Fruit fly (Drosophila melanogaster) whole organism, embryonic: ENCODE data around the gene Sry-alpha.
A peak's percentile ranks its signal among the peaks of the same experiment; 100 is the strongest.

Source experiments
- Adf1 ChIP-seq: fragments of 200-800 bp; sonication (Bioruptor generic); IDR thresholded peaks from 2 replicates; pipeline ENCODE4 v1.3.6; 2022; ENCODE audit warnings: missing biosample characterization, missing genetic modification characterization
- Bdp1 ChIP-seq: fragments of 200-800 bp; sonication (Bioruptor generic); optimal IDR thresholded peaks from 3 replicates; lab custom pipeline; 2016; ENCODE audit warnings: missing biosample characterization, missing genetic modification characterization
- CG10147 ChIP-seq: fragments of 200-800 bp; sonication (Bioruptor generic); optimal IDR thresholded peaks from 2 replicates; lab custom pipeline; 2019; ENCODE audit warnings: missing biosample characterization, mild to moderate bottlenecking, missing genetic modification characterization, moderate library complexity
- CG10462 ChIP-seq: fragments of 200-800 bp; sonication (Bioruptor generic); optimal IDR thresholded peaks from 2 replicates; lab custom pipeline; 2016; ENCODE audit warnings: missing biosample characterization, missing genetic modification characterization
- CG30431 ChIP-seq: fragments of 200-800 bp; sonication (Bioruptor generic); optimal IDR thresholded peaks from 2 replicates; lab custom pipeline; 2017; ENCODE audit warnings: missing biosample characterization, missing genetic modification characterization
- CG3065 ChIP-seq: fragments of 200-800 bp; sonication (Bioruptor generic); optimal IDR thresholded peaks from 2 replicates; lab custom pipeline; 2016; ENCODE audit warnings: missing biosample characterization, missing genetic modification characterization
- CG34376 ChIP-seq: fragments of 200-800 bp; sonication (Bioruptor generic); optimal IDR thresholded peaks from 2 replicates; lab custom pipeline; 2018; ENCODE audit warnings: missing biosample characterization, mild to moderate bottlenecking, missing genetic modification characterization
- CG43689 ChIP-seq: fragments of 200-800 bp; sonication (Bioruptor generic); IDR thresholded peaks from 2 replicates; pipeline ENCODE4 v1.3.6; 2022; ENCODE audit warnings: missing biosample characterization, missing genetic modification characterization
- CG5245 ChIP-seq: fragments of 200-800 bp; sonication (Bioruptor generic); optimal IDR thresholded peaks from 3 replicates; lab custom pipeline; 2016; ENCODE audit warnings: missing biosample characterization, missing genetic modification characterization
- CG6791 ChIP-seq: fragments of 200-800 bp; sonication (Bioruptor generic); IDR thresholded peaks from 3 replicates; pipeline ENCODE4 v1.3.6; 2022; ENCODE audit warnings: missing biosample characterization, missing genetic modification characterization; ENCODE audit not compliant: partially characterized antibody
- CG7745 ChIP-seq: fragments of 200-800 bp; sonication (Bioruptor generic); optimal IDR thresholded peaks from 2 replicates; lab custom pipeline; 2018; ENCODE audit warnings: missing biosample characterization, mild to moderate bottlenecking, missing genetic modification characterization, moderate library complexity
- Camta ChIP-seq: fragments of 200-800 bp; sonication (Bioruptor generic); optimal IDR thresholded peaks from 2 replicates; lab custom pipeline; 2016; ENCODE audit warnings: missing biosample characterization, missing genetic modification characterization
- D ChIP-seq, 2 experiments: fragments of 200-800 bp in 1 of 2; fragments of >200 bp in 1 of 2; sonication (Bioruptor generic) in 1 of 2; optimal IDR thresholded peaks; 2 replicates in 1 of 2; 3 replicates in 1 of 2; lab custom pipeline; 2017; ENCODE audit warnings: mild to moderate bottlenecking in 1 of 2, missing biosample characterization in 1 of 2, missing genetic modification characterization in 1 of 2, missing genetic modification reagents in 1 of 2
- Dfd ChIP-seq, 2 experiments: fragments of >200 bp; optimal IDR thresholded peaks; 2 replicates each; lab custom pipeline; 2017; ENCODE audit warnings: missing biosample characterization in 2 of 2, missing genetic modification characterization in 2 of 2
- Dip3 ChIP-seq: fragments of 200-800 bp; sonication (Bioruptor generic); optimal IDR thresholded peaks from 3 replicates; lab custom pipeline; 2016; ENCODE audit warnings: missing biosample characterization, missing genetic modification characterization
- Dll ChIP-seq: fragments of 200-800 bp; sonication (Bioruptor generic); IDR thresholded peaks from 4 replicates; pipeline ENCODE4 v1.3.6; 2022; ENCODE audit warnings: missing biosample characterization, missing genetic modification characterization; ENCODE audit not compliant: partially characterized antibody
- Doc3 ChIP-seq: fragments of 200-800 bp; sonication (Bioruptor generic); IDR thresholded peaks from 3 replicates; pipeline ENCODE4 v1.3.6; 2022; ENCODE audit warnings: missing biosample characterization, missing genetic modification characterization; ENCODE audit not compliant: partially characterized antibody
- E2f2 ChIP-seq: fragments of 200-800 bp; sonication (Bioruptor generic); IDR thresholded peaks from 2 replicates; pipeline ENCODE4 v1.3.6; 2022; ENCODE audit warnings: missing biosample characterization, missing genetic modification characterization
- GATAe ChIP-seq: fragments of 200-800 bp; sonication (Bioruptor generic); conservative IDR thresholded peaks from 2 replicates; pipeline ENCODE4 v1.3.6; 2022; ENCODE audit warnings: missing biosample characterization, missing genetic modification characterization
- HHEX ChIP-seq: fragments of 200-800 bp; sonication (Bioruptor generic); optimal IDR thresholded peaks from 3 replicates; lab custom pipeline; 2017; ENCODE audit warnings: missing biosample characterization, mild to moderate bottlenecking, missing genetic modification characterization, missing genetic modification reagents
- HLHmδ ChIP-seq: fragments of 200-800 bp; sonication (Bioruptor generic); optimal IDR thresholded peaks from 2 replicates; lab custom pipeline; 2018; ENCODE audit warnings: missing biosample characterization, mild to moderate bottlenecking, missing genetic modification characterization, moderate library complexity
- Lpt ChIP-seq: fragments of >200 bp; optimal IDR thresholded peaks from 2 replicates; lab custom pipeline; 2018; ENCODE audit warnings: missing biosample characterization, missing genetic modification characterization
- MBD-R2 ChIP-seq: fragments of 200-800 bp; sonication (Bioruptor generic); IDR thresholded peaks from 2 replicates; pipeline ENCODE4 v1.3.6; 2022; ENCODE audit warnings: missing biosample characterization, missing genetic modification characterization
- Meics ChIP-seq: fragments of 200-800 bp; sonication (Bioruptor generic); optimal IDR thresholded peaks from 2 replicates; lab custom pipeline; 2017; ENCODE audit warnings: missing biosample characterization, mild to moderate bottlenecking, missing genetic modification characterization
- Mes4 ChIP-seq: fragments of 200-800 bp; sonication (Bioruptor generic); optimal IDR thresholded peaks from 2 replicates; lab custom pipeline; 2016; ENCODE audit warnings: missing biosample characterization, missing genetic modification characterization
- NK7.1 ChIP-seq: fragments of 200-800 bp; sonication (Bioruptor generic); optimal IDR thresholded peaks from 3 replicates; lab custom pipeline; 2016; ENCODE audit warnings: missing biosample characterization, missing genetic modification characterization
- Pdp1 ChIP-seq, 2 experiments: fragments of 200-800 bp; sonication (Bioruptor generic); optimal IDR thresholded peaks; 3 replicates each; lab custom pipeline; 2016; ENCODE audit warnings: missing biosample characterization in 2 of 2, missing genetic modification characterization in 2 of 2, mild to moderate bottlenecking in 1 of 2, moderate library complexity in 1 of 2
- Ptx1 ChIP-seq: fragments of 200-800 bp; sonication (Bioruptor generic); IDR thresholded peaks from 2 replicates; pipeline ENCODE4 v1.3.6; 2022; ENCODE audit warnings: missing biosample characterization, missing genetic modification characterization
- Ravus ChIP-seq: fragments of 200-800 bp; sonication (Bioruptor generic); IDR thresholded peaks from 2 replicates; pipeline ENCODE4 v1.3.6; 2022; ENCODE audit warnings: missing biosample characterization, missing genetic modification characterization
- Rx ChIP-seq: fragments of 200-800 bp; sonication (Bioruptor generic); IDR thresholded peaks from 2 replicates; pipeline ENCODE4 v1.3.6; 2022; ENCODE audit warnings: missing biosample characterization, missing genetic modification characterization
- Six4 ChIP-seq: fragments of 200-800 bp; sonication (Bioruptor generic); optimal IDR thresholded peaks from 2 replicates; lab custom pipeline; 2016; ENCODE audit warnings: missing biosample characterization, missing genetic modification characterization
- Tbp ChIP-seq: fragments of >200 bp; optimal IDR thresholded peaks from 2 replicates; lab custom pipeline; 2018; ENCODE audit warnings: missing biosample characterization, missing genetic modification characterization
- YL-1 ChIP-seq: fragments of 200-800 bp; sonication (Bioruptor generic); optimal IDR thresholded peaks from 3 replicates; lab custom pipeline; 2017; ENCODE audit warnings: missing biosample characterization, mild to moderate bottlenecking, missing genetic modification characterization
- al ChIP-seq: fragments of 200-800 bp; sonication (Bioruptor generic); IDR thresholded peaks from 2 replicates; pipeline ENCODE4 v1.3.6; 2022; ENCODE audit warnings: missing biosample characterization, missing genetic modification characterization
- ash1 ChIP-seq: fragments of 200-800 bp; sonication (Bioruptor generic); optimal IDR thresholded peaks from 2 replicates; lab custom pipeline; 2018; ENCODE audit warnings: missing biosample characterization, mild to moderate bottlenecking, missing genetic modification characterization
- br ChIP-seq: fragments of >200 bp; optimal IDR thresholded peaks from 2 replicates; lab custom pipeline; 2017
- cas ChIP-seq: fragments of 200-800 bp; sonication (Bioruptor generic); IDR thresholded peaks from 2 replicates; pipeline ENCODE4 v1.3.6; 2022; ENCODE audit warnings: missing biosample characterization, missing genetic modification characterization
- dpn ChIP-seq, 2 experiments: fragments of 200-800 bp; sonication (Bioruptor generic); optimal IDR thresholded peaks; 3 replicates each; lab custom pipeline; 2016; ENCODE audit warnings: missing biosample characterization in 2 of 2, missing genetic modification characterization in 2 of 2
- exex ChIP-seq: fragments of 200-800 bp; sonication (Bioruptor generic); optimal IDR thresholded peaks from 4 replicates; lab custom pipeline; 2018; ENCODE audit warnings: missing biosample characterization, mild to moderate bottlenecking, missing genetic modification characterization, moderate library complexity
- fd102C ChIP-seq: fragments of 200-800 bp; sonication (Bioruptor generic); optimal IDR thresholded peaks from 2 replicates; lab custom pipeline; 2018; ENCODE audit warnings: missing biosample characterization, mild to moderate bottlenecking, missing genetic modification characterization, moderate library complexity
- fd64A ChIP-seq: fragments of 200-800 bp; sonication (Bioruptor generic); optimal IDR thresholded peaks from 3 replicates; lab custom pipeline; 2018; ENCODE audit warnings: missing biosample characterization, mild to moderate bottlenecking, missing genetic modification characterization
- kay ChIP-seq: fragments of 200-800 bp; sonication (Bioruptor generic); optimal IDR thresholded peaks from 2 replicates; lab custom pipeline; 2016; ENCODE audit warnings: missing biosample characterization, missing genetic modification characterization
- maf-S ChIP-seq: fragments of 200-800 bp; sonication (Bioruptor generic); optimal IDR thresholded peaks from 2 replicates; lab custom pipeline; 2016; ENCODE audit warnings: missing biosample characterization, missing genetic modification characterization
- mld ChIP-seq: fragments of 200-800 bp; sonication (Bioruptor generic); IDR thresholded peaks from 3 replicates; pipeline ENCODE4 v1.3.6; 2022; ENCODE audit warnings: missing biosample characterization, missing genetic modification characterization; ENCODE audit not compliant: partially characterized antibody
- p53 ChIP-seq: fragments of 200-800 bp; sonication (Bioruptor generic); optimal IDR thresholded peaks from 2 replicates; lab custom pipeline; 2016; ENCODE audit warnings: missing biosample characterization, missing genetic modification characterization
- pfk ChIP-seq: fragments of 200-800 bp; sonication (Bioruptor generic); optimal IDR thresholded peaks from 2 replicates; lab custom pipeline; 2018; ENCODE audit warnings: missing biosample characterization, mild to moderate bottlenecking, missing genetic modification characterization, moderate library complexity
- repo ChIP-seq: fragments of 200-800 bp; sonication (Bioruptor generic); optimal IDR thresholded peaks from 2 replicates; lab custom pipeline; 2016; ENCODE audit warnings: missing biosample characterization, missing genetic modification characterization
- scrt ChIP-seq: fragments of 200-800 bp; sonication (Bioruptor generic); optimal IDR thresholded peaks from 2 replicates; lab custom pipeline; 2018; ENCODE audit warnings: missing biosample characterization, mild to moderate bottlenecking, missing genetic modification characterization, moderate library complexity
- twi ChIP-seq: fragments of 200-800 bp; optimal IDR thresholded peaks from 2 replicates; lab custom pipeline; 2019; ENCODE audit warnings: missing biosample characterization, mild to moderate bottlenecking, missing genetic modification characterization, moderate library complexity
- vvl ChIP-seq: fragments of 200-800 bp; sonication (Bioruptor generic); IDR thresholded peaks from 2 replicates; pipeline ENCODE4 v1.3.6; 2022; ENCODE audit warnings: missing biosample characterization, missing genetic modification characterization
- wor ChIP-seq: fragments of 200-800 bp; sonication (Bioruptor generic); IDR thresholded peaks from 2 replicates; pipeline ENCODE4 v1.3.6; 2022; ENCODE audit warnings: missing biosample characterization, missing genetic modification characterization

Gene Sry-alpha

dm6 chr3R:30052455-30053046 lies 13.0 kb downstream of the Sry-alpha start, which contains the start of gene Jasper (continued):
- peak; percentile 58 for TF ChIP-seq Dll
- TF ChIP-seq Doc3 (GFP tag; lab: Robert Waterston, UW) = no peak
- no peak for TF ChIP-seq scrt
- no peak for TF ChIP-seq fd102C (GFP tag; lab: Kevin White, UChicago)
- peak; percentile 100 for TF ChIP-seq E2f2 (GFP tag; lab: Robert Waterston, UW)
- no peak for TF ChIP-seq CG10147
- no peak for TF ChIP-seq Meics
- TF ChIP-seq Lpt (GFP tag; lab: Kevin White, UChicago) = no peak
- no peak for TF ChIP-seq fd64A (GFP tag; lab: Kevin White, UChicago)
- peak; percentile 20; the same call in 1 of the 2 replicates for TF ChIP-seq Adf1
- peak; percentile 16 for TF ChIP-seq pfk (GFP tag; lab: Kevin White, UChicago)
- TF ChIP-seq CG6791 = peak; percentile 59
- TF ChIP-seq exex = no peak
- TF ChIP-seq GATAe = no peak
- peak; percentile 27 for TF ChIP-seq p53
- no peak for TF ChIP-seq Dfd (GFP tag; optimal IDR thresholded peaks at IDR 0.05; lab: Kevin White, UChicago)
- TF ChIP-seq br (lab: Kevin White, UChicago) = no peak
- no peak for TF ChIP-seq mld (GFP tag; lab: Robert Waterston, UW)
- TF ChIP-seq cas (GFP tag; lab: Robert Waterston, UW) = no peak
- no peak for TF ChIP-seq maf-S (GFP tag; lab: Kevin White, UChicago)
- no peak for TF ChIP-seq CG43689 (GFP tag; lab: Robert Waterston, UW)
- no peak for TF ChIP-seq Six4 (GFP tag; lab: Kevin White, UChicago)
- peak; percentile 24 for TF ChIP-seq NK7.1 (GFP tag; lab: Kevin White, UChicago)
- TF ChIP-seq MBD-R2 = peak; percentile 90
- TF ChIP-seq kay (GFP tag; lab: Kevin White, UChicago) = no peak
- no peak for TF ChIP-seq Dip3 (GFP tag; lab: Kevin White, UChicago)
- TF ChIP-seq Mes4 (GFP tag; lab: Kevin White, UChicago) = no peak
- no peak for TF ChIP-seq CG34376 (GFP tag; lab: Kevin White, UChicago)
- no peak for TF ChIP-seq CG5245 (GFP tag; lab: Kevin White, UChicago)
- TF ChIP-seq Camta = no peak
- peak in 1 of 2 experiments; percentile 40 for TF ChIP-seq dpn (GFP tag; optimal IDR thresholded peaks at IDR 0.05; lab: Kevin White, UChicago)
- no peak for TF ChIP-seq CG3065 (GFP tag; lab: Kevin White, UChicago)
- TF ChIP-seq HLHmδ (GFP tag; lab: Kevin White, UChicago) = no peak
- TF ChIP-seq al (GFP tag; lab: Robert Waterston, UW) = no peak
- TF ChIP-seq wor (GFP tag; lab: Robert Waterston, UW) = no peak
- TF ChIP-seq Ptx1 (GFP tag; lab: Robert Waterston, UW) = no peak
- TF ChIP-seq Pdp1 (GFP tag; optimal IDR thresholded peaks at IDR 0.05; lab: Kevin White, UChicago) = peak in 1 of 2 experiments; percentile 86
- TF ChIP-seq Rx (GFP tag; lab: Robert Waterston, UW) = no peak
- peak; percentile 5 for TF ChIP-seq Bdp1
- TF ChIP-seq ash1 (GFP tag; lab: Kevin White, UChicago) = no peak
- TF ChIP-seq YL-1 (GFP tag; lab: Kevin White, UChicago) = peak; percentile 71
- TF ChIP-seq vvl (GFP tag; lab: Robert Waterston, UW) = peak; percentile 13; the same call in 1 of the 2 replicates
- no peak for TF ChIP-seq D (optimal IDR thresholded peaks at IDR 0.05; lab: Kevin White, UChicago)
- no peak for TF ChIP-seq D (GFP tag; optimal IDR thresholded peaks at IDR 0.05; lab: Kevin White, UChicago)
- no peak for TF ChIP-seq CG7745 (tag; lab: Kevin White, UChicago)
- no peak for TF ChIP-seq CG30431 (GFP tag; lab: Kevin White, UChicago)
- no peak for TF ChIP-seq Tbp (GFP tag; lab: Kevin White, UChicago)
- no peak for TF ChIP-seq repo (GFP tag; lab: Kevin White, UChicago)
- no peak for TF ChIP-seq HHEX (GFP tag; lab: Kevin White, UChicago)
- no peak for TF ChIP-seq CG10462 (GFP tag; lab: Kevin White, UChicago)
- no peak for TF ChIP-seq twi (tag; lab: Kevin White, UChicago)
- TF ChIP-seq Ravus (GFP tag; lab: Robert Waterston, UW) = no peak
